Fruit fly (Drosophila melanogaster) whole organism, embryonic: ENCODE data around the gene CG13081.

Experiments
- Adf1 ChIP-seq: fragments of 200-800 bp; sonication (Bioruptor generic); IDR thresholded peaks from 2 replicates; pipeline ENCODE4 v1.3.6; 2022; ENCODE audit warnings: missing biosample characterization, missing genetic modification characterization
- BtbVII ChIP-seq: fragments of 200-800 bp; sonication (Bioruptor generic); optimal IDR thresholded peaks from 3 replicates; lab custom pipeline; 2017; ENCODE audit warnings: missing biosample characterization, mild to moderate bottlenecking, missing genetic modification characterization
- CG10321 ChIP-seq: fragments of 200-800 bp; sonication (Bioruptor generic); IDR thresholded peaks from 2 replicates; pipeline ENCODE4 v1.3.6; 2022; ENCODE audit warnings: missing biosample characterization, missing genetic modification characterization
- CG10431 ChIP-seq: fragments of 200-800 bp; sonication (Bioruptor generic); optimal IDR thresholded peaks from 3 replicates; lab custom pipeline; 2018; ENCODE audit warnings: missing biosample characterization, mild to moderate bottlenecking, missing genetic modification characterization
- CG17385 ChIP-seq: fragments of 200-800 bp; sonication (Bioruptor generic); optimal IDR thresholded peaks from 3 replicates; lab custom pipeline; 2018; ENCODE audit warnings: missing biosample characterization, mild to moderate bottlenecking, missing genetic modification characterization
- CG17829 ChIP-seq: fragments of 200-800 bp; optimal IDR thresholded peaks from 2 replicates; lab custom pipeline; 2019; ENCODE audit warnings: missing biosample characterization, mild to moderate bottlenecking, missing genetic modification characterization, moderate library complexity
- CG17912 ChIP-seq: fragments of 200-800 bp; sonication (Bioruptor generic); optimal IDR thresholded peaks from 2 replicates; lab custom pipeline; 2018; ENCODE audit warnings: missing biosample characterization, mild to moderate bottlenecking, missing genetic modification characterization
- CG1832 ChIP-seq: fragments of 200-800 bp; sonication (Bioruptor generic); optimal IDR thresholded peaks from 2 replicates; lab custom pipeline; 2017; ENCODE audit warnings: missing biosample characterization, mild to moderate bottlenecking, missing genetic modification characterization, inconsistent platforms
- CG4360 ChIP-seq: fragments of 200-800 bp; sonication (Bioruptor generic); IDR thresholded peaks from 2 replicates; pipeline ENCODE4 v1.3.6; 2022; ENCODE audit warnings: missing biosample characterization, missing genetic modification characterization
- CG6791 ChIP-seq: fragments of 200-800 bp; sonication (Bioruptor generic); IDR thresholded peaks from 3 replicates; pipeline ENCODE4 v1.3.6; 2022; ENCODE audit warnings: missing biosample characterization, missing genetic modification characterization; ENCODE audit not compliant: partially characterized antibody
- CG7745 ChIP-seq: fragments of 200-800 bp; sonication (Bioruptor generic); optimal IDR thresholded peaks from 2 replicates; lab custom pipeline; 2018; ENCODE audit warnings: missing biosample characterization, mild to moderate bottlenecking, missing genetic modification characterization, moderate library complexity
- CG8290 ChIP-seq, 3 experiments: fragments of 200-800 bp; sonication (Bioruptor generic); optimal IDR thresholded peaks; 2 replicates each; lab custom pipeline; 2016 to 2019; ENCODE audit warnings: missing biosample characterization in 3 of 3, missing genetic modification characterization in 3 of 3, mild to moderate bottlenecking in 2 of 3, moderate library complexity in 1 of 3
- CHES-1-like ChIP-seq: fragments of 200-800 bp; sonication (Bioruptor generic); optimal IDR thresholded peaks from 2 replicates; lab custom pipeline; 2016; ENCODE audit warnings: missing biosample characterization, missing genetic modification characterization
- D ChIP-seq, 2 experiments: fragments of 200-800 bp in 1 of 2; fragments of >200 bp in 1 of 2; sonication (Bioruptor generic) in 1 of 2; optimal IDR thresholded peaks; 2 replicates in 1 of 2; 3 replicates in 1 of 2; lab custom pipeline; 2017; ENCODE audit warnings: mild to moderate bottlenecking in 1 of 2, missing biosample characterization in 1 of 2, missing genetic modification characterization in 1 of 2, missing genetic modification reagents in 1 of 2
- Drgx ChIP-seq: fragments of 200-800 bp; sonication (Bioruptor generic); IDR thresholded peaks from 2 replicates; pipeline ENCODE4 v1.3.6; 2022; ENCODE audit warnings: missing biosample characterization, missing genetic modification characterization
- ERR ChIP-seq: fragments of 200-800 bp; sonication (Bioruptor generic); optimal IDR thresholded peaks from 2 replicates; lab custom pipeline; 2016; ENCODE audit warnings: missing biosample characterization, missing genetic modification characterization
- Ets65A ChIP-seq: fragments of 200-800 bp; sonication (Bioruptor generic); peaks from one replicate; lab custom pipeline; 2016; ENCODE audit warnings: missing biosample characterization, missing genetic modification characterization
- H2.0 ChIP-seq: fragments of 200-800 bp; sonication (Bioruptor generic); IDR thresholded peaks from 2 replicates; pipeline ENCODE4 v1.3.6; 2022; ENCODE audit warnings: missing biosample characterization, missing genetic modification characterization
- MBD-R2 ChIP-seq: fragments of 200-800 bp; sonication (Bioruptor generic); IDR thresholded peaks from 2 replicates; pipeline ENCODE4 v1.3.6; 2022; ENCODE audit warnings: missing biosample characterization, missing genetic modification characterization
- Med ChIP-seq: fragments of 200-800 bp; sonication (Bioruptor generic); peaks from one replicate; lab custom pipeline; 2016; ENCODE audit warnings: missing biosample characterization, missing genetic modification characterization, mild to moderate bottlenecking, inconsistent platforms, moderate library complexity
- Opbp ChIP-seq: fragments of 200-800 bp; sonication (Bioruptor generic); IDR thresholded peaks from 3 replicates; pipeline ENCODE4 v1.3.6; 2022; ENCODE audit warnings: missing biosample characterization, missing genetic modification characterization; ENCODE audit not compliant: partially characterized antibody
- Sin3A ChIP-seq: fragments of >200 bp; optimal IDR thresholded peaks from 2 replicates; lab custom pipeline; 2018
- Stat92E ChIP-seq, 3 experiments: fragments of >200 bp in 2 of 3; fragments of 200-800 bp in 1 of 3; sonication (Bioruptor generic) in 1 of 3; optimal IDR thresholded peaks; 2 replicates each; lab custom pipeline; 2017 to 2019; ENCODE audit warnings: missing biosample characterization in 3 of 3, missing genetic modification characterization in 3 of 3, mild to moderate bottlenecking in 1 of 3, moderate library complexity in 1 of 3
- Xrp1 ChIP-seq: fragments of 200-800 bp; sonication (Bioruptor generic); IDR thresholded peaks from 2 replicates; pipeline ENCODE4 v1.3.6; 2022; ENCODE audit warnings: missing biosample characterization, missing genetic modification characterization
- abd-A ChIP-seq: fragments of 200-800 bp; sonication (Bioruptor generic); optimal IDR thresholded peaks from 3 replicates; lab custom pipeline; 2019; ENCODE audit warnings: missing biosample characterization, mild to moderate bottlenecking, missing genetic modification characterization, moderate library complexity
- bbx ChIP-seq: fragments of 200-800 bp; sonication (Bioruptor generic); IDR thresholded peaks from 2 replicates; pipeline ENCODE4 v1.3.6; 2022; ENCODE audit warnings: missing biosample characterization, missing genetic modification characterization; ENCODE audit not compliant: partially characterized antibody
- chinmo ChIP-seq: fragments of 200-800 bp; sonication (Bioruptor generic); IDR thresholded peaks from 4 replicates; pipeline ENCODE4 v1.3.6; 2022; ENCODE audit warnings: missing biosample characterization, missing genetic modification characterization; ENCODE audit not compliant: partially characterized antibody
- chm ChIP-seq: fragments of 200-800 bp; sonication (Bioruptor generic); IDR thresholded peaks from 2 replicates; pipeline ENCODE4 v1.3.6; 2022; ENCODE audit warnings: missing biosample characterization, missing genetic modification characterization
- ci ChIP-seq: fragments of 200-800 bp; sonication (Bioruptor generic); IDR thresholded peaks from 3 replicates; pipeline ENCODE4 v1.3.6; 2022; ENCODE audit warnings: missing biosample characterization, missing genetic modification characterization
- dmrt99B ChIP-seq: fragments of 200-800 bp; sonication (Bioruptor generic); optimal IDR thresholded peaks from 2 replicates; lab custom pipeline; 2018; ENCODE audit warnings: missing biosample characterization, mild to moderate bottlenecking, missing genetic modification characterization, moderate library complexity
- gro ChIP-seq: fragments of 200-800 bp; sonication (Bioruptor generic); optimal IDR thresholded peaks from 2 replicates; lab custom pipeline; 2016; ENCODE audit warnings: missing biosample characterization, missing genetic modification characterization
- lbe ChIP-seq: fragments of 200-800 bp; sonication (Bioruptor generic); optimal IDR thresholded peaks from 2 replicates; lab custom pipeline; 2016; ENCODE audit warnings: missing biosample characterization, mild to moderate bottlenecking, missing genetic modification characterization
- lmd ChIP-seq: fragments of 200-800 bp; sonication (Bioruptor generic); IDR thresholded peaks from 2 replicates; pipeline ENCODE4 v1.3.6; 2022; ENCODE audit warnings: missing biosample characterization, missing genetic modification characterization
- nerfin-1 ChIP-seq: fragments of 200-800 bp; sonication (Bioruptor generic); optimal IDR thresholded peaks from 3 replicates; lab custom pipeline; 2019; ENCODE audit warnings: missing biosample characterization, mild to moderate bottlenecking, missing genetic modification characterization, moderate library complexity
- nmo ChIP-seq: fragments of 200-800 bp; sonication (Bioruptor generic); optimal IDR thresholded peaks from 2 replicates; lab custom pipeline; 2018; ENCODE audit warnings: missing biosample characterization, mild to moderate bottlenecking, missing genetic modification characterization, moderate library complexity
- nom ChIP-seq: fragments of 200-800 bp; sonication (Bioruptor generic); optimal IDR thresholded peaks from 2 replicates; lab custom pipeline; 2017; ENCODE audit warnings: missing biosample characterization, missing genetic modification characterization, mild to moderate bottlenecking, moderate library complexity, missing genetic modification reagents
- pita ChIP-seq: fragments of 200-800 bp; sonication (Bioruptor generic); optimal IDR thresholded peaks from 2 replicates; lab custom pipeline; 2017; ENCODE audit warnings: missing biosample characterization, mild to moderate bottlenecking, missing genetic modification characterization
- rib ChIP-seq: fragments of 200-800 bp; sonication (Bioruptor generic); IDR thresholded peaks from 2 replicates; pipeline ENCODE4 v1.3.6; 2022; ENCODE audit warnings: missing biosample characterization, missing genetic modification characterization
- scrt ChIP-seq: fragments of 200-800 bp; sonication (Bioruptor generic); optimal IDR thresholded peaks from 2 replicates; lab custom pipeline; 2018; ENCODE audit warnings: missing biosample characterization, mild to moderate bottlenecking, missing genetic modification characterization, moderate library complexity
- sd ChIP-seq: fragments of 200-800 bp; sonication (Bioruptor generic); optimal IDR thresholded peaks from 3 replicates; lab custom pipeline; 2018; ENCODE audit warnings: missing biosample characterization, mild to moderate bottlenecking, missing genetic modification characterization, moderate library complexity
- sna ChIP-seq: fragments of 200-800 bp; sonication (Bioruptor generic); IDR thresholded peaks from 2 replicates; pipeline ENCODE4 v1.3.6; 2022; ENCODE audit warnings: missing biosample characterization, missing genetic modification characterization; ENCODE audit not compliant: partially characterized antibody
- sqz ChIP-seq: fragments of 200-800 bp; sonication (Bioruptor generic); optimal IDR thresholded peaks from 3 replicates; lab custom pipeline; 2018; ENCODE audit warnings: missing biosample characterization, mild to moderate bottlenecking, missing genetic modification characterization
- twi ChIP-seq: fragments of 200-800 bp; optimal IDR thresholded peaks from 2 replicates; lab custom pipeline; 2019; ENCODE audit warnings: missing biosample characterization, mild to moderate bottlenecking, missing genetic modification characterization, moderate library complexity
- yki ChIP-seq: fragments of >200 bp; optimal IDR thresholded peaks from 3 replicates; lab custom pipeline; 2018

CG13081 gene

dm6 chr2L:19570806-19571254 lies 30.4 kb downstream of the CG13081 start (continued):
- TF ChIP-seq D (optimal IDR thresholded peaks at IDR 0.05; lab: Kevin White, UChicago), result no peak
- TF ChIP-seq D (GFP tag; optimal IDR thresholded peaks at IDR 0.05; lab: Kevin White, UChicago), result peak; percentile 7
- TF ChIP-seq, all 482 proteins: peak for 16

dm6 chr2L:19571574-19572495 lies 31.4 kb downstream of the CG13081 start:
- peak; percentile 22 for TF ChIP-seq lbe (GFP tag; lab: Kevin White, UChicago)
- peak; percentile 94 for TF ChIP-seq sqz (GFP tag; lab: Kevin White, UChicago)
- TF ChIP-seq pita, result peak; percentile 46
- peak; percentile 19 for TF ChIP-seq Sin3A (lab: Kevin White, UChicago)
- no peak for TF ChIP-seq twi (tag; lab: Kevin White, UChicago)
- no peak for TF ChIP-seq lmd
- peak; percentile 40; the same call in 1 of the 3 replicates for TF ChIP-seq Opbp (GFP tag; lab: Robert Waterston, UW)
- TF ChIP-seq sna (GFP tag; lab: Robert Waterston, UW), result 0 out of 2 replicates have a peak, but pooled peaks have one; percentile 37
- TF ChIP-seq nom (GFP tag; lab: Kevin White, UChicago), result peak; percentile 34
- peak; percentile 32; the same call in 1 of the 3 replicates for TF ChIP-seq ci (GFP tag; lab: Robert Waterston, UW)
- TF ChIP-seq chm, result no peak
- no peak for TF ChIP-seq dmrt99B
- TF ChIP-seq chinmo (GFP tag; lab: Robert Waterston, UW), result peak; percentile 97
- TF ChIP-seq Med, result peak; percentile 83
- TF ChIP-seq CG7745 (tag; lab: Kevin White, UChicago), result no peak
- peak; percentile 90 for TF ChIP-seq CG17385 (GFP tag; lab: Kevin White, UChicago)
- peak; percentile 53; the same call in 1 of the 2 replicates for TF ChIP-seq Adf1
- peak; percentile 79 for TF ChIP-seq CG10431
- TF ChIP-seq rib (GFP tag; lab: Robert Waterston, UW), result peak; percentile 97
- TF ChIP-seq CG1832 (GFP tag; lab: Kevin White, UChicago), result peak; percentile 82
- peak; percentile 94 for TF ChIP-seq CG4360 (GFP tag; lab: Robert Waterston, UW)
- no peak for TF ChIP-seq CG17912
- 0 out of 2 replicates have a peak, but pooled peaks have one; percentile 43 for TF ChIP-seq Drgx (GFP tag; lab: Robert Waterston, UW)
- peak; percentile 27; the same call in 1 of the 2 replicates for TF ChIP-seq CG10321 (GFP tag; lab: Robert Waterston, UW)
- no peak for TF ChIP-seq H2.0 (GFP tag; lab: Robert Waterston, UW)
- peak; percentile 46 for TF ChIP-seq nmo (GFP tag; lab: Kevin White, UChicago)
- TF ChIP-seq CHES-1-like (GFP tag; lab: Kevin White, UChicago), result peak; percentile 44
- TF ChIP-seq ERR (GFP tag; lab: Kevin White, UChicago), result no peak
- peak; percentile 50; the same call in 2 of the 3 replicates for TF ChIP-seq CG6791 (GFP tag; lab: Robert Waterston, UW)
- peak; percentile 0 for TF ChIP-seq BtbVII (GFP tag; lab: Kevin White, UChicago)
- TF ChIP-seq CG8290 (GFP tag; optimal IDR thresholded peaks at IDR 0.05; lab: Kevin White, UChicago), result no peak
- TF ChIP-seq CG8290 (tag; optimal IDR thresholded peaks at IDR 0.05; lab: Kevin White, UChicago), result peak in 1 of 2 experiments; percentile 41
- peak in 1 of 3 experiments; percentile 87 for TF ChIP-seq Stat92E (GFP tag; optimal IDR thresholded peaks at IDR 0.05; lab: Kevin White, UChicago)
- peak; percentile 38 for TF ChIP-seq gro (GFP tag; lab: Kevin White, UChicago)
- peak; percentile 40 for TF ChIP-seq scrt (GFP tag; lab: Kevin White, UChicago)
- peak; percentile 55 for TF ChIP-seq Ets65A (GFP tag; lab: Kevin White, UChicago)
- TF ChIP-seq bbx (GFP tag; lab: Robert Waterston, UW), result peak; percentile 36
- TF ChIP-seq CG17829 (tag; lab: Kevin White, UChicago), result peak; percentile 39
- TF ChIP-seq Xrp1 (GFP tag; lab: Robert Waterston, UW), result peak; percentile 6; the same call in 1 of the 2 replicates
- peak; percentile 100 for TF ChIP-seq sd
- peak; percentile 46 for TF ChIP-seq yki (lab: Kevin White, UChicago)
- TF ChIP-seq abd-A (tag; lab: Kevin White, UChicago), result peak; percentile 34
- peak; percentile 100 for TF ChIP-seq nerfin-1 (tag; lab: Kevin White, UChicago)
- TF ChIP-seq MBD-R2 (GFP tag; lab: Robert Waterston, UW), result no peak
